Worm (Caenorhabditis elegans): Measurements from ENCODE around the gene srlf-33.

DNA sequence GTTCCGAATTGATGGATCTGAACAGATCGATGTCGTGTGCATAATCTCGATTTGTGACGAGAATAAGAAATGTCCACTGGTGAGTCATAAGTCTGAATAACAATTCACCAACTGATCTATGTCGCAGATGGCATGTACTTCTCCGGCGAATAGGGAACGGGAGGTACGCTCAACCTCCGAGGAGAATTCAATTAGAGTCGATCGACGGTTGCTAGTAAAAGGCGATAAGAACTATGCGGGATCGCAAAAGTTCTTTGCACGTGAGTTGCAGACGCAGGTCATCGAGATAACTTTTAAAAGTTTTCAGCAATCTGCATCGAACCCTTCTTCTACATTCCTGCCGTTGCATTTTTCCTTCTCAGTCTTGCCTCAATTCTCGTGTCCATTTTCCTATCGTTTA lies 42.7 kb downstream of the srlf-33 start:
- no peak for TF ChIP-seq elt-2 (tag; optimal IDR thresholded peaks at IDR 0.05)
- no peak for TF ChIP-seq nhr-77 (tag; optimal IDR thresholded peaks at IDR 0.05)
- TF ChIP-seq elt-1 (tag; optimal IDR thresholded peaks at IDR 0.05): peak; percentile 77
- TF ChIP-seq elt-3 (tag; optimal IDR thresholded peaks at IDR 0.05): no peak
- no peak for TF ChIP-seq lin-15B (tag; optimal IDR thresholded peaks at IDR 0.05)
